Fruit fly (Drosophila melanogaster) whole organism, embryonic: Measurements from ENCODE around the gene CG43137.

Experiments used
- CG10979 ChIP-seq: fragments of 200-800 bp; sonication (Bioruptor generic); optimal IDR thresholded peaks from 2 replicates; lab custom pipeline; 2018; ENCODE audit warnings: missing biosample characterization, mild to moderate bottlenecking, missing genetic modification characterization, moderate library complexity
- CG11504 ChIP-seq: fragments of 200-800 bp; sonication (Bioruptor generic); optimal IDR thresholded peaks from 3 replicates; lab custom pipeline; 2019; ENCODE audit warnings: missing biosample characterization, mild to moderate bottlenecking, missing genetic modification characterization, moderate library complexity
- CG12219 ChIP-seq: fragments of 200-800 bp; sonication (Bioruptor generic); optimal IDR thresholded peaks from 3 replicates; lab custom pipeline; 2018; ENCODE audit warnings: missing biosample characterization, mild to moderate bottlenecking, missing genetic modification characterization
- CG12769 ChIP-seq: fragments of 200-800 bp; sonication (Bioruptor generic); optimal IDR thresholded peaks from 2 replicates; lab custom pipeline; 2019; ENCODE audit warnings: missing biosample characterization, mild to moderate bottlenecking, missing genetic modification characterization, moderate library complexity
- CG14860 ChIP-seq: fragments of 200-800 bp; sonication (Bioruptor generic); IDR thresholded peaks from 3 replicates; pipeline ENCODE4 v1.3.6; 2022; ENCODE audit warnings: missing biosample characterization, missing genetic modification characterization; ENCODE audit not compliant: partially characterized antibody
- CG2712 ChIP-seq: fragments of 200-800 bp; optimal IDR thresholded peaks from 3 replicates; lab custom pipeline; 2019; ENCODE audit warnings: missing biosample characterization, mild to moderate bottlenecking, missing genetic modification characterization, moderate library complexity
- CG2875 ChIP-seq: fragments of 200-800 bp; sonication (Bioruptor generic); optimal IDR thresholded peaks from 2 replicates; lab custom pipeline; 2017; ENCODE audit warnings: missing biosample characterization, mild to moderate bottlenecking, missing genetic modification characterization, missing genetic modification reagents
- CG3065 ChIP-seq: fragments of 200-800 bp; sonication (Bioruptor generic); optimal IDR thresholded peaks from 2 replicates; lab custom pipeline; 2016; ENCODE audit warnings: missing biosample characterization, missing genetic modification characterization
- CG32772 ChIP-seq: fragments of 200-800 bp; sonication (Bioruptor generic); IDR thresholded peaks from 2 replicates; pipeline ENCODE4 v1.3.6; 2022; ENCODE audit warnings: missing biosample characterization, missing genetic modification characterization
- CG7839 ChIP-seq: fragments of 200-800 bp; sonication (Bioruptor generic); optimal IDR thresholded peaks from 3 replicates; lab custom pipeline; 2018; ENCODE audit warnings: missing biosample characterization, mild to moderate bottlenecking, missing genetic modification characterization, moderate library complexity
- CG9609 ChIP-seq: fragments of 200-800 bp; sonication (Bioruptor generic); optimal IDR thresholded peaks from 3 replicates; lab custom pipeline; 2016; ENCODE audit warnings: missing biosample characterization, missing genetic modification characterization
- CG9932 ChIP-seq: fragments of 200-800 bp; sonication (Bioruptor generic); IDR thresholded peaks from 2 replicates; pipeline ENCODE4 v1.3.6; 2022; ENCODE audit warnings: missing biosample characterization, missing genetic modification characterization
- Dbx ChIP-seq: fragments of 200-800 bp; sonication (Bioruptor generic); IDR thresholded peaks from 3 replicates; pipeline ENCODE4 v1.3.6; 2022; ENCODE audit warnings: missing biosample characterization, missing genetic modification characterization
- Dll ChIP-seq: fragments of 200-800 bp; sonication (Bioruptor generic); IDR thresholded peaks from 4 replicates; pipeline ENCODE4 v1.3.6; 2022; ENCODE audit warnings: missing biosample characterization, missing genetic modification characterization; ENCODE audit not compliant: partially characterized antibody
- Doc2 ChIP-seq: fragments of 200-800 bp; sonication (Bioruptor generic); IDR thresholded peaks from 2 replicates; pipeline ENCODE4 v1.3.6; 2022; ENCODE audit warnings: missing biosample characterization, missing genetic modification characterization
- E2f1 ChIP-seq: fragments of 200-800 bp; sonication (Bioruptor generic); IDR thresholded peaks from 2 replicates; pipeline ENCODE4 v1.3.6; 2022; ENCODE audit warnings: missing biosample characterization, missing genetic modification characterization
- E2f2 ChIP-seq: fragments of 200-800 bp; sonication (Bioruptor generic); IDR thresholded peaks from 2 replicates; pipeline ENCODE4 v1.3.6; 2022; ENCODE audit warnings: missing biosample characterization, missing genetic modification characterization
- Hmr ChIP-seq: fragments of 200-800 bp; sonication (Bioruptor generic); optimal IDR thresholded peaks from 3 replicates; lab custom pipeline; 2017; ENCODE audit warnings: mild to moderate bottlenecking, missing biosample characterization, missing genetic modification reagents, missing genetic modification characterization
- Meics ChIP-seq: fragments of 200-800 bp; sonication (Bioruptor generic); optimal IDR thresholded peaks from 2 replicates; lab custom pipeline; 2017; ENCODE audit warnings: missing biosample characterization, mild to moderate bottlenecking, missing genetic modification characterization
- PHDP ChIP-seq: fragments of 200-800 bp; sonication (Bioruptor generic); optimal IDR thresholded peaks from 3 replicates; lab custom pipeline; 2018; ENCODE audit warnings: missing biosample characterization, mild to moderate bottlenecking, missing genetic modification characterization, moderate library complexity
- Six4 ChIP-seq: fragments of 200-800 bp; sonication (Bioruptor generic); optimal IDR thresholded peaks from 2 replicates; lab custom pipeline; 2016; ENCODE audit warnings: missing biosample characterization, missing genetic modification characterization
- Taf1 ChIP-seq: fragments of 200-800 bp; sonication (Bioruptor generic); IDR thresholded peaks from 2 replicates; pipeline ENCODE4 v1.3.6; 2022; ENCODE audit warnings: missing biosample characterization, missing genetic modification characterization
- al ChIP-seq: fragments of 200-800 bp; sonication (Bioruptor generic); IDR thresholded peaks from 2 replicates; pipeline ENCODE4 v1.3.6; 2022; ENCODE audit warnings: missing biosample characterization, missing genetic modification characterization
- ase ChIP-seq: fragments of 200-800 bp; sonication (Bioruptor generic); IDR thresholded peaks from 3 replicates; pipeline ENCODE4 v1.3.6; 2022; ENCODE audit warnings: missing biosample characterization, missing genetic modification characterization
- az2 ChIP-seq: fragments of 200-800 bp; sonication (Bioruptor generic); optimal IDR thresholded peaks from 3 replicates; lab custom pipeline; 2016; ENCODE audit warnings: missing biosample characterization, missing genetic modification characterization
- cad ChIP-seq: fragments of >200 bp; optimal IDR thresholded peaks from 2 replicates; lab custom pipeline; 2017; ENCODE audit warnings: missing biosample characterization, missing genetic modification characterization
- cg ChIP-seq: fragments of 200-800 bp; sonication (Bioruptor generic); optimal IDR thresholded peaks from 3 replicates; lab custom pipeline; 2019; ENCODE audit warnings: missing biosample characterization, mild to moderate bottlenecking, missing genetic modification characterization, moderate library complexity
- crp ChIP-seq, 2 experiments: fragments of 200-800 bp; sonication (Bioruptor generic); optimal IDR thresholded peaks; 2 replicates in 1 of 2; 3 replicates in 1 of 2; lab custom pipeline; 2017; ENCODE audit warnings: missing biosample characterization in 2 of 2, missing genetic modification characterization in 2 of 2, mild to moderate bottlenecking in 1 of 2, moderate library complexity in 1 of 2
- cwo ChIP-seq: fragments of 200-800 bp; sonication (Bioruptor generic); optimal IDR thresholded peaks from 3 replicates; lab custom pipeline; 2017; ENCODE audit warnings: missing biosample characterization, missing genetic modification characterization, mild to moderate bottlenecking, moderate library complexity, missing genetic modification reagents
- ems ChIP-seq: fragments of 200-800 bp; sonication (Bioruptor generic); optimal IDR thresholded peaks from 3 replicates; lab custom pipeline; 2016; ENCODE audit warnings: missing biosample characterization, missing genetic modification characterization
- fd64A ChIP-seq: fragments of 200-800 bp; sonication (Bioruptor generic); optimal IDR thresholded peaks from 3 replicates; lab custom pipeline; 2018; ENCODE audit warnings: missing biosample characterization, mild to moderate bottlenecking, missing genetic modification characterization
- fd96Cb ChIP-seq: fragments of 200-800 bp; sonication (Bioruptor generic); optimal IDR thresholded peaks from 2 replicates; lab custom pipeline; 2018; ENCODE audit warnings: missing biosample characterization, mild to moderate bottlenecking, missing genetic modification characterization, moderate library complexity
- ham ChIP-seq: fragments of 200-800 bp; sonication (Bioruptor generic); IDR thresholded peaks from 2 replicates; pipeline ENCODE4 v1.3.6; 2022; ENCODE audit warnings: missing biosample characterization, missing genetic modification characterization
- inv ChIP-seq: fragments of 200-800 bp; sonication (Bioruptor generic); IDR thresholded peaks from 2 replicates; pipeline ENCODE4 v1.3.6; 2022; ENCODE audit warnings: missing biosample characterization, missing genetic modification characterization; ENCODE audit not compliant: partially characterized antibody
- kah ChIP-seq: fragments of 200-800 bp; sonication (Bioruptor generic); optimal IDR thresholded peaks from 2 replicates; lab custom pipeline; 2018; ENCODE audit warnings: missing biosample characterization, mild to moderate bottlenecking, missing genetic modification characterization
- mam ChIP-seq: fragments of 200-800 bp; sonication (Bioruptor generic); optimal IDR thresholded peaks from 3 replicates; lab custom pipeline; 2016; ENCODE audit warnings: missing biosample characterization, missing genetic modification characterization
- pan ChIP-seq, 4 experiments: fragments of >200 bp in 3 of 4; fragments of 200-800 bp in 1 of 4; sonication (Bioruptor generic) in 1 of 4; optimal IDR thresholded peaks in 3 of 4; IDR thresholded peaks in 1 of 4; 2 replicates each; pipeline versions ENCODE4 v1.3.6 to Lab custom; 2017 to 2022; ENCODE audit warnings: missing biosample characterization in 2 of 4, missing genetic modification characterization in 2 of 4, mixed read lengths in 1 of 4
- pita ChIP-seq: fragments of 200-800 bp; sonication (Bioruptor generic); optimal IDR thresholded peaks from 2 replicates; lab custom pipeline; 2017; ENCODE audit warnings: missing biosample characterization, mild to moderate bottlenecking, missing genetic modification characterization
- prd ChIP-seq, 3 experiments: fragments of >200 bp in 2 of 3; fragments of 200-800 bp in 1 of 3; sonication (Bioruptor generic) in 1 of 3; optimal IDR thresholded peaks in 2 of 3; IDR thresholded peaks in 1 of 3; 2 replicates in 2 of 3; 3 replicates in 1 of 3; pipeline versions ENCODE4 v1.3.6 to Lab custom; 2017 to 2022; ENCODE audit warnings: missing biosample characterization in 1 of 3, missing genetic modification characterization in 1 of 3
- pzg ChIP-seq: fragments of 200-800 bp; sonication (Bioruptor generic); optimal IDR thresholded peaks from 3 replicates; lab custom pipeline; 2018; ENCODE audit warnings: missing biosample characterization, mild to moderate bottlenecking, missing genetic modification characterization, moderate library complexity
- sens ChIP-seq: fragments of 200-800 bp; sonication (Bioruptor generic); peaks from one replicate; lab custom pipeline; 2016; ENCODE audit warnings: missing biosample characterization, missing genetic modification characterization

Gene CG43137

dm6 chrX:5847544-5847943 is 17.4 kb downstream of the CG43137 start (continued):
- TF ChIP-seq CG11504 (tag; lab: Kevin White, UChicago) (peak; percentile 51), Dll (GFP tag; lab: Robert Waterston, UW) (no peak), fd96Cb (tag; lab: Kevin White, UChicago) (peak; percentile 15), PHDP (tag; lab: Kevin White, UChicago) (peak; percentile 17), pzg (no peak), CG7839 (tag; lab: Kevin White, UChicago) (peak; percentile 57), CG10979 (tag; lab: Kevin White, UChicago) (no peak), sens (peak; percentile 49), ase (GFP tag; lab: Robert Waterston, UW) (no peak), pan (optimal IDR thresholded peaks at IDR 0.05; lab: Kevin White, UChicago) (no peak), pan (GFP tag; optimal IDR thresholded peaks at IDR 0.05 in 1 of 2, IDR thresholded peaks at IDR 0.05 in 1 of 2) (peak in 1 of 2 experiments; percentile 51), ems (GFP tag; lab: Kevin White, UChicago) (no peak), CG9609 (no peak), CG3065 (GFP tag; lab: Kevin White, UChicago) (no peak), CG9932 (peak; percentile 44), CG12769 (tag; lab: Kevin White, UChicago) (peak; percentile 60), crp (GFP tag; optimal IDR thresholded peaks at IDR 0.05; lab: Kevin White, UChicago) (no peak), fd64A (GFP tag; lab: Kevin White, UChicago) (no peak), pita (GFP tag; lab: Kevin White, UChicago) (no peak), prd (optimal IDR thresholded peaks at IDR 0.05; lab: Kevin White, UChicago) (no peak), prd (GFP tag; IDR thresholded peaks at IDR 0.05; lab: Robert Waterston, UW) (peak; percentile 36; the same call in 1 of the 3 replicates), CG32772 (GFP tag; lab: Robert Waterston, UW) (peak; percentile 28; the same call in 1 of the 2 replicates), E2f1 (peak; percentile 42; the same call in 1 of the 2 replicates), CG2712 (tag; lab: Kevin White, UChicago) (no peak), Hmr (GFP tag; lab: Kevin White, UChicago) (peak; percentile 45), CG14860 (GFP tag; lab: Robert Waterston, UW) (no peak), mam (GFP tag; lab: Kevin White, UChicago) (peak; percentile 34), az2 (GFP tag; lab: Kevin White, UChicago) (peak; percentile 6), cg (GFP tag; lab: Kevin White, UChicago) (peak; percentile 2), Meics (peak; percentile 36), Dbx (GFP tag; lab: Robert Waterston, UW) (0 out of 3 replicates have a peak, but pooled peaks have one; percentile 23), cwo (GFP tag; lab: Kevin White, UChicago) (peak; percentile 25), CG12219 (GFP tag; lab: Kevin White, UChicago) (peak; percentile 12), Six4 (GFP tag; lab: Kevin White, UChicago) (no peak), E2f2 (GFP tag; lab: Robert Waterston, UW) (0 out of 2 replicates have a peak, but pooled peaks have one; percentile 8)

DNA sequence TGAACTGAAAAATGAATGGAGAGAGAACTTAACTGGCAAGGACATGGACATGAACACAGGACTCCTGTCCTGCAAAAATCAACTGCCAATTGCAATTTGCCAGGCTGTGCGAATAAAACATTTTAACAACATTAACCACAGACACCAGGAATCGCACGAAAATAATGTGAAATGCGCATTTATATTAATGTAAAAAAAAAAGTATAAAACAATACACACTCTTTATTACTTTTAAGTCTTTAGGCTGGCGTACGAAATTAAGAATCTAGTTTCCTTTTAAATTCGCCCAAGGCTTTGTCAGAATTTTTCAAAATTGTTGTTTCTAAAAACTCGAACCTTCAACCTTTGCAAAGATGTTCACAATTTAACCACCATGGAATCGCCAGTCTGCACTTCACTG is 20.0 kb downstream of the CG43137 start, which contains the start of gene CG12729:
CG12729 (plus strand) TSS at position 301 of the 400 bp plus-strand sequence.
- no peak for TF ChIP-seq ham (GFP tag; lab: Robert Waterston, UW)
- TF ChIP-seq inv = no peak
- TF ChIP-seq al (GFP tag; lab: Robert Waterston, UW) = no peak
- TF ChIP-seq kah (GFP tag; lab: Kevin White, UChicago) = no peak
- no peak for TF ChIP-seq Doc2 (GFP tag; lab: Robert Waterston, UW)
- no peak for TF ChIP-seq CG2875
- no peak for TF ChIP-seq fd64A (GFP tag; lab: Kevin White, UChicago)
- no peak for TF ChIP-seq Taf1 (GFP tag; lab: Robert Waterston, UW)
- no peak for TF ChIP-seq cad (GFP tag; lab: Kevin White, UChicago)
